Fruit fly (Drosophila melanogaster): Measurements from ENCODE around the gene Yp3.

The Yp3 gene

dm6 chrX:13788973-13789682 is 29.8 kb downstream of the Yp3 start (continued):
- TF ChIP-seq pho (GFP tag; optimal IDR thresholded peaks at IDR 0.05) (no peak), Oli (tag; optimal IDR thresholded peaks at IDR 0.05) (peak; percentile 58), ro (GFP tag; IDR thresholded peaks at IDR 0.05) (no peak), lab (GFP tag; optimal IDR thresholded peaks at IDR 0.05) (peak; percentile 47), CG11695 (GFP tag; IDR thresholded peaks at IDR 0.05) (peak; percentile 31; the same call in 1 of the 3 replicates), Hsf (GFP tag; optimal IDR thresholded peaks at IDR 0.05) (peak; percentile 33), stwl (tag; optimal IDR thresholded peaks at IDR 0.05) (no peak), CG15601 (tag; optimal IDR thresholded peaks at IDR 0.05) (peak; percentile 15), CG2678 (tag; optimal IDR thresholded peaks at IDR 0.05) (peak; percentile 64), CG10462 (GFP tag; optimal IDR thresholded peaks at IDR 0.05) (no peak), CG6683 (GFP tag; optimal IDR thresholded peaks at IDR 0.05) (peak; percentile 14), pfk (GFP tag; optimal IDR thresholded peaks at IDR 0.05) (no peak), fd3F (GFP tag; optimal IDR thresholded peaks at IDR 0.05) (no peak), ATbp (GFP tag; optimal IDR thresholded peaks at IDR 0.05) (peak; percentile 51), Lhr (GFP tag; optimal IDR thresholded peaks at IDR 0.05) (no peak), grau (tag; optimal IDR thresholded peaks at IDR 0.05) (peak; percentile 97), her (GFP tag; optimal IDR thresholded peaks at IDR 0.05) (no peak), Ravus (GFP tag; IDR thresholded peaks at IDR 0.05) (no peak), esg (GFP tag; conservative IDR thresholded peaks at IDR 0.05) (0 out of 2 replicates have a peak, but pooled peaks have one; percentile 16), CG12071 (GFP tag; optimal IDR thresholded peaks at IDR 0.05) (peak; percentile 17), vvl (GFP tag; IDR thresholded peaks at IDR 0.05) (no peak), CG13287 (GFP tag; IDR thresholded peaks at IDR 0.05; ENCODE audit: partially characterized antibody) (no peak), corto (GFP tag; optimal IDR thresholded peaks at IDR 0.05) (no peak), E2f1 (GFP tag; IDR thresholded peaks at IDR 0.05) (0 out of 2 replicates have a peak, but pooled peaks have one; percentile 19), ewg (GFP tag; optimal IDR thresholded peaks at IDR 0.05) (peak; percentile 10), D19A (tag; optimal IDR thresholded peaks at IDR 0.05) (peak; percentile 61), D (optimal IDR thresholded peaks at IDR 0.05) (no peak), D (GFP tag; optimal IDR thresholded peaks at IDR 0.05) (peak; percentile 45), tio (GFP tag; optimal IDR thresholded peaks at IDR 0.05) (no peak), Optix (GFP tag; IDR thresholded peaks at IDR 0.05) (0 out of 3 replicates have a peak, but pooled peaks have one; percentile 10), Fer1 (GFP tag; optimal IDR thresholded peaks at IDR 0.05) (peak; percentile 55), pros (GFP tag; optimal IDR thresholded peaks at IDR 0.05) (peak; percentile 96), sqz (GFP tag; optimal IDR thresholded peaks at IDR 0.05) (peak; percentile 17), grn (GFP tag; optimal IDR thresholded peaks at IDR 0.05) (no peak), CG18599 (GFP tag; optimal IDR thresholded peaks at IDR 0.05) (peak; percentile 73), CG8281 (tag; optimal IDR thresholded peaks at IDR 0.05) (no peak), scrt (GFP tag; optimal IDR thresholded peaks at IDR 0.05) (peak; percentile 43), Antp (GFP tag; optimal IDR thresholded peaks at IDR 0.05) (peak; percentile 30), CG7839 (tag; optimal IDR thresholded peaks at IDR 0.05) (peak; percentile 52), CG11696 (GFP tag; IDR thresholded peaks at IDR 0.05) (no peak), gsb-n (tag; optimal IDR thresholded peaks at IDR 0.05) (peak; percentile 50), gcm (GFP tag; optimal IDR thresholded peaks at IDR 0.05) (no peak), dpn (GFP tag; optimal IDR thresholded peaks at IDR 0.05) (peak; percentile 22 to 45), pnt (GFP tag; optimal IDR thresholded peaks at IDR 0.05) (peak; percentile 34), jigr1 (GFP tag; IDR thresholded peaks at IDR 0.05) (no peak), HLHmδ (GFP tag; optimal IDR thresholded peaks at IDR 0.05) (no peak), sima (GFP tag; optimal IDR thresholded peaks at IDR 0.05) (no peak), CG16863 (GFP tag; optimal IDR thresholded peaks at IDR 0.05) (peak; percentile 17), CG2712 (tag; optimal IDR thresholded peaks at IDR 0.05) (peak; percentile 48)
